Worm (Caenorhabditis elegans): ENCODE results near the gene T28D6.6.
A peak's percentile ranks its signal among the peaks of the same experiment; 100 is the strongest.

The T28D6.6 gene

ce11 chrIII:11290554-11290953 lies 52.4 kb downstream of the T28D6.6 start, which contains the start of the genes gly-9, mib-1 and smc-3:
TSS of gene gly-9 (minus strand) at chrIII:11290580.
TSS of gene mib-1 (minus strand) at chrIII:11290676.
TSS of gene smc-3 (plus strand) at chrIII:11290904.
- TF ChIP-seq unc-62 (GFP tag; optimal IDR thresholded peaks at IDR 0.05) (no peak), snpc-4 (tag; optimal IDR thresholded peaks at IDR 0.05) (no peak), lsy-2 (tag; optimal IDR thresholded peaks at IDR 0.05) (peak; percentile 6), sem-2 (GFP tag; optimal IDR thresholded peaks at IDR 0.05) (no peak), hlh-1 (tag; optimal IDR thresholded peaks at IDR 0.05) (no peak), ztf-11 (tag; optimal IDR thresholded peaks at IDR 0.05) (no peak), lin-32 (GFP tag; optimal IDR thresholded peaks at IDR 0.05) (no peak), zip-8 (tag; optimal IDR thresholded peaks at IDR 0.05) (no peak), unc-39 (tag; optimal IDR thresholded peaks at IDR 0.05) (no peak), pha-4 (tag; optimal IDR thresholded peaks at IDR 0.05) (no peak), mab-5 (tag; optimal IDR thresholded peaks at IDR 0.05) (no peak), ceh-43 (GFP tag; optimal IDR thresholded peaks at IDR 0.05) (no peak), nhr-28 (tag; optimal IDR thresholded peaks at IDR 0.05) (no peak), tbx-8 (GFP tag; optimal IDR thresholded peaks at IDR 0.05) (no peak), nhr-12 (tag; optimal IDR thresholded peaks at IDR 0.05) (no peak), nhr-237 (tag; optimal IDR thresholded peaks at IDR 0.05) (peak; percentile 24), elt-1 (tag; optimal IDR thresholded peaks at IDR 0.05; ENCODE audit: borderline replicate concordance, insufficient read depth) (no peak), drap-1 (GFP tag; optimal IDR thresholded peaks at IDR 0.05) (no peak), ces-1 (GFP tag; optimal IDR thresholded peaks at IDR 0.05) (peak; percentile 5), ham-2 (GFP tag; optimal IDR thresholded peaks at IDR 0.05) (no peak), blmp-1 (tag; optimal IDR thresholded peaks at IDR 0.05) (no peak), sptf-1 (tag; optimal IDR thresholded peaks at IDR 0.05) (no peak), lin-13 (tag; optimal IDR thresholded peaks at IDR 0.05) (peak; percentile 18), mep-1 (tag; optimal IDR thresholded peaks at IDR 0.05) (no peak), cnd-1 (tag; optimal IDR thresholded peaks at IDR 0.05) (no peak), flh-1 (GFP tag; optimal IDR thresholded peaks at IDR 0.05) (no peak), elt-3 (tag; optimal IDR thresholded peaks at IDR 0.05) (no peak), ceh-39 (tag; optimal IDR thresholded peaks at IDR 0.05) (no peak), mls-2 (tag; optimal IDR thresholded peaks at IDR 0.05) (no peak)

DNA sequence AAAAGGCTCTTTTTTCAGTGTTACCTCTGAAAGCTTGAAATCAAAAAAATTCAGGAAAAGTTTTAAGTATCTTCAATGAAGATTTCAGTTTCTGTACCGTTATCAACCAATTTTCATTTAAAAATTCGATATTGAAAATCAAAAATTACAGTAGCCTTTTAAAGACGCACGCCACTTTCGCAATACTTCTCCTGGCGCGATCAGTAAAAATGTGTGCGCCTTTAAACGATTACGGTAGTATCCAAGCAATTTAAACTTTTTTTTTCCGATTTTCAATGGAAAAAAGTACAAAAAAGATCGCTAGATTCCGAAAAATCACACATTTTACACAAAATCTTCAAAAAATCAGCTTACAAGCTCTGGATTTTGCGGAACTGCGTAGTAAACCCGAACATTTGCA lies 53.0 kb downstream of the T28D6.6 start:
- TF ChIP-seq mls-2 (tag; optimal IDR thresholded peaks at IDR 0.05) (no peak), nhr-28 (tag; optimal IDR thresholded peaks at IDR 0.05) (no peak), lin-13 (tag; optimal IDR thresholded peaks at IDR 0.05) (no peak), ceh-83 (GFP tag; optimal IDR thresholded peaks at IDR 0.05) (no peak), cnd-1 (tag; optimal IDR thresholded peaks at IDR 0.05) (no peak), nhr-76 (tag; optimal IDR thresholded peaks at IDR 0.05) (no peak), unc-39 (tag; optimal IDR thresholded peaks at IDR 0.05) (no peak), nhr-12 (tag; optimal IDR thresholded peaks at IDR 0.05) (no peak), flh-1 (GFP tag; optimal IDR thresholded peaks at IDR 0.05) (no peak), mep-1 (tag; optimal IDR thresholded peaks at IDR 0.05) (no peak)

- no peak for TF ChIP-seq elt-3 (tag; optimal IDR thresholded peaks at IDR 0.05)
- TF ChIP-seq flh-1 (GFP tag; optimal IDR thresholded peaks at IDR 0.05): no peak
- TF ChIP-seq mab-5 (tag; optimal IDR thresholded peaks at IDR 0.05): no peak
- TF ChIP-seq cnd-1 (tag; optimal IDR thresholded peaks at IDR 0.05): no peak
- no peak for TF ChIP-seq mls-2 (tag; optimal IDR thresholded peaks at IDR 0.05)
- no peak for TF ChIP-seq nhr-28 (tag; optimal IDR thresholded peaks at IDR 0.05)
- TF ChIP-seq blmp-1 (tag; optimal IDR thresholded peaks at IDR 0.05): no peak
- no peak for TF ChIP-seq unc-120 (tag; optimal IDR thresholded peaks at IDR 0.05; ENCODE audit: poor library complexity, severe bottlenecking)
- no peak for TF ChIP-seq lin-13 (tag; optimal IDR thresholded peaks at IDR 0.05)
- TF ChIP-seq snpc-4 (tag; optimal IDR thresholded peaks at IDR 0.05): no peak
These were observed 54.6 kb downstream of the T28D6.6 start for ce11 chrIII:11288295-11288694.

ce11 chrIII:11287340-11287739 lies 55.6 kb downstream of the T28D6.6 start:
- no peak for TF ChIP-seq blmp-1 (tag; optimal IDR thresholded peaks at IDR 0.05)

ce11 chrIII:11286069-11286468 lies 56.8 kb downstream of the T28D6.6 start:
- no peak for TF ChIP-seq lin-13 (tag; optimal IDR thresholded peaks at IDR 0.05)
- peak; percentile 4 for TF ChIP-seq mls-2 (tag; optimal IDR thresholded peaks at IDR 0.05)
- TF ChIP-seq nhr-2 (tag; optimal IDR thresholded peaks at IDR 0.05): no peak
- no peak for TF ChIP-seq ceh-43 (GFP tag; optimal IDR thresholded peaks at IDR 0.05)
- TF ChIP-seq zip-8 (tag; optimal IDR thresholded peaks at IDR 0.05): no peak
- no peak for TF ChIP-seq cnd-1 (tag; optimal IDR thresholded peaks at IDR 0.05)
- no peak for TF ChIP-seq bed-3 (GFP tag; optimal IDR thresholded peaks at IDR 0.05)
- no peak for TF ChIP-seq blmp-1 (tag; optimal IDR thresholded peaks at IDR 0.05)
- no peak for TF ChIP-seq lin-32 (GFP tag; optimal IDR thresholded peaks at IDR 0.05)
- TF ChIP-seq nhr-12 (tag; optimal IDR thresholded peaks at IDR 0.05): no peak
- TF ChIP-seq mep-1 (tag; optimal IDR thresholded peaks at IDR 0.05): no peak
- TF ChIP-seq ces-1 (GFP tag; optimal IDR thresholded peaks at IDR 0.05): peak; percentile 73
- no peak for TF ChIP-seq ztf-11 (tag; optimal IDR thresholded peaks at IDR 0.05)

Data from whole organism, mixed stage, embryonic.